Worm (Caenorhabditis elegans) whole organism, late embryonic: ENCODE results near the gene F58H7.5.

Experiments
- C38D4.7 ChIP-seq: fragments of 200-800 bp; sonication (Bioruptor generic); optimal IDR thresholded peaks from 2 replicates; lab custom pipeline; 2018; ENCODE audit warnings: mild to moderate bottlenecking, missing genetic modification characterization, moderate library complexity, missing compliant biosample characterization
- F13H6.1 ChIP-seq: sonication (generic microtip); optimal IDR thresholded peaks from 2 replicates; lab custom pipeline; 2016; ENCODE audit warnings: missing genetic modification characterization, missing compliant biosample characterization
- K02D7.2 ChIP-seq: sonication (generic microtip); optimal IDR thresholded peaks from 2 replicates; lab custom pipeline; 2017; ENCODE audit warnings: mild to moderate bottlenecking, missing genetic modification characterization, missing compliant biosample characterization
- K09A11.1 ChIP-seq: sonication (generic microtip); optimal IDR thresholded peaks from 2 replicates; lab custom pipeline; 2017; ENCODE audit warnings: antibody characterized with exemption, mild to moderate bottlenecking, missing genetic modification characterization, missing compliant biosample characterization; ENCODE audit not compliant: insufficient read depth
- ama-1 ChIP-seq: fragments of 150-350 bp; optimal IDR thresholded peaks from 2 replicates; lab custom pipeline; 2014
- ceh-14 ChIP-seq: sonication (generic microtip); optimal IDR thresholded peaks from 2 replicates; lab custom pipeline; 2016; ENCODE audit warnings: missing genotype, missing genetic modification characterization, missing compliant biosample characterization
- ceh-18 ChIP-seq: sonication (generic microtip); optimal IDR thresholded peaks from 2 replicates; lab custom pipeline; 2016; ENCODE audit warnings: missing genetic modification characterization, missing compliant biosample characterization
- ceh-2 ChIP-seq: sonication (generic microtip); optimal IDR thresholded peaks from 2 replicates; lab custom pipeline; 2016; ENCODE audit warnings: missing genotype, missing genetic modification characterization, missing compliant biosample characterization
- ceh-30 ChIP-seq: fragments of 150-350 bp; optimal IDR thresholded peaks from 2 replicates; lab custom pipeline; 2014; ENCODE audit warnings: missing biosample characterization, missing genetic modification characterization
- ceh-31 ChIP-seq: sonication (generic microtip); optimal IDR thresholded peaks from 2 replicates; lab custom pipeline; 2016; ENCODE audit warnings: missing genetic modification characterization, missing compliant biosample characterization
- ceh-34 ChIP-seq: sonication (generic microtip); optimal IDR thresholded peaks from 2 replicates; lab custom pipeline; 2016; ENCODE audit warnings: mild to moderate bottlenecking, missing genetic modification characterization, missing compliant biosample characterization
- ceh-48 ChIP-seq: sonication (generic microtip); optimal IDR thresholded peaks from 2 replicates; lab custom pipeline; 2016; ENCODE audit warnings: missing genetic modification characterization, inconsistent platforms, missing compliant biosample characterization
- dve-1 ChIP-seq: sonication (generic microtip); optimal IDR thresholded peaks from 2 replicates; lab custom pipeline; 2017; ENCODE audit warnings: antibody characterized with exemption, mild to moderate bottlenecking, missing genetic modification characterization, missing compliant biosample characterization
- elt-2 ChIP-seq: sonication (generic microtip); optimal IDR thresholded peaks from 2 replicates; lab custom pipeline; 2016; ENCODE audit warnings: missing genetic modification reagents, missing genetic modification characterization, missing compliant biosample characterization
- eyg-1 ChIP-seq: sonication (generic microtip); optimal IDR thresholded peaks from 2 replicates; lab custom pipeline; 2016; ENCODE audit warnings: missing genotype, missing genetic modification characterization, missing compliant biosample characterization
- fax-1 ChIP-seq: sonication (generic microtip); optimal IDR thresholded peaks from 2 replicates; lab custom pipeline; 2016; ENCODE audit warnings: missing genotype, missing genetic modification characterization, missing compliant biosample characterization
- fkh-10 ChIP-seq: fragments of 150-350 bp; optimal IDR thresholded peaks from 2 replicates; lab custom pipeline; 2014; ENCODE audit warnings: missing biosample characterization, missing genetic modification reagents, missing genetic modification characterization
- hlh-30 ChIP-seq: sonication (generic microtip); optimal IDR thresholded peaks from 2 replicates; lab custom pipeline; 2017; ENCODE audit warnings: antibody characterized with exemption, missing genetic modification characterization, missing compliant biosample characterization; ENCODE audit not compliant: insufficient read depth
- nfya-1 ChIP-seq: sonication (generic microtip); optimal IDR thresholded peaks from 2 replicates; lab custom pipeline; 2017; ENCODE audit warnings: missing genetic modification characterization, mild to moderate bottlenecking, missing compliant biosample characterization, antibody characterized with exemption, moderate library complexity
- pat-9 ChIP-seq: fragments of 200-800 bp; sonication (Bioruptor generic); optimal IDR thresholded peaks from 2 replicates; lab custom pipeline; 2018; ENCODE audit warnings: mild to moderate bottlenecking, missing genetic modification characterization, moderate library complexity, missing compliant biosample characterization
- pha-2 ChIP-seq: sonication (generic microtip); optimal IDR thresholded peaks from 2 replicates; lab custom pipeline; 2017; ENCODE audit warnings: mild to moderate bottlenecking, missing genetic modification characterization, missing compliant biosample characterization
- pros-1 ChIP-seq: fragments of 150-350 bp; optimal IDR thresholded peaks from 2 replicates; lab custom pipeline; 2014; ENCODE audit warnings: missing biosample characterization, missing genetic modification reagents, missing genetic modification characterization
- ref-2 ChIP-seq: sonication (generic microtip); optimal IDR thresholded peaks from 2 replicates; lab custom pipeline; 2016; ENCODE audit warnings: missing genetic modification characterization, missing compliant biosample characterization
- rnt-1 ChIP-seq: sonication (generic microtip); optimal IDR thresholded peaks from 2 replicates; lab custom pipeline; 2016; ENCODE audit warnings: missing genetic modification characterization, missing compliant biosample characterization
- sdc-2 ChIP-seq: sonication (generic microtip); optimal IDR thresholded peaks from 2 replicates; lab custom pipeline; 2016; ENCODE audit warnings: missing genotype, missing genetic modification characterization, missing compliant biosample characterization
- syd-9 ChIP-seq: sonication (generic microtip); optimal IDR thresholded peaks from 2 replicates; lab custom pipeline; 2016; ENCODE audit warnings: mild to moderate bottlenecking, missing genetic modification characterization, moderate library complexity, missing compliant biosample characterization
- tbx-2 ChIP-seq: sonication (generic microtip); optimal IDR thresholded peaks from 2 replicates; lab custom pipeline; 2016; ENCODE audit warnings: missing genetic modification characterization, missing compliant biosample characterization
- ttx-3 ChIP-seq: sonication (generic microtip); optimal IDR thresholded peaks from 2 replicates; lab custom pipeline; 2016; ENCODE audit warnings: missing genetic modification reagents, missing genetic modification characterization, missing compliant biosample characterization
- unc-42 ChIP-seq: sonication (generic microtip); optimal IDR thresholded peaks from 2 replicates; lab custom pipeline; 2016; ENCODE audit warnings: missing genotype, missing genetic modification characterization, missing compliant biosample characterization
- unc-55 ChIP-seq: sonication (generic microtip); optimal IDR thresholded peaks from 2 replicates; lab custom pipeline; 2017; ENCODE audit warnings: missing biosample characterization, missing genetic modification reagents, missing genetic modification characterization

Gene F58H7.5

ce11 chrIV:919690-920089 is at the start of gene F58H7.5:
Gene F58H7.5 (plus strand): TSS chrIV:919990.
- TF ChIP-seq hlh-30 (tag; lab: Kevin White, UChicago), result no peak
- TF ChIP-seq F13H6.1 (tag; lab: Kevin White, UChicago), result no peak
- no peak for TF ChIP-seq fkh-10

ce11 chrIV:873174-873788 is 46.5 kb upstream of the F58H7.5 start:
- no peak for TF ChIP-seq ceh-34 (tag; lab: Kevin White, UChicago)

ce11 chrIV:874677-875076 is 45.1 kb upstream of the F58H7.5 start, which contains the start of gene Y55F3BR.1:
Gene Y55F3BR.1 (plus strand): TSS chrIV:874791.
- TF ChIP-seq ama-1 (lab: Kevin White, UChicago) (no peak), C38D4.7 (GFP tag; lab: Kevin White, UChicago) (no peak), sdc-2 (tag; lab: Kevin White, UChicago) (no peak), tbx-2 (tag; lab: Kevin White, UChicago) (no peak), nfya-1 (peak; percentile 25), ceh-14 (tag; lab: Kevin White, UChicago) (peak; percentile 14), ceh-18 (tag; lab: Kevin White, UChicago) (no peak)

- TF ChIP-seq dve-1 (tag; lab: Kevin White, UChicago) (peak; percentile 90), ceh-31 (tag; lab: Kevin White, UChicago) (no peak), eyg-1 (tag; lab: Kevin White, UChicago) (no peak), K02D7.2 (tag; lab: Kevin White, UChicago) (no peak)
- TF ChIP-seq, all 69 proteins: peak for 1
Observed at ce11 chrIV:878634-879033, 41.2 kb upstream of the F58H7.5 start.

- peak; percentile 83 for TF ChIP-seq unc-42 (tag; lab: Kevin White, UChicago)
- TF ChIP-seq fax-1 (tag; lab: Kevin White, UChicago), result no peak
- peak; percentile 38 for TF ChIP-seq ceh-48 (tag; lab: Kevin White, UChicago)
- TF ChIP-seq ceh-30 (tag; lab: Kevin White, UChicago), result peak; percentile 8
- peak; percentile 42 for TF ChIP-seq dve-1 (tag; lab: Kevin White, UChicago)
- TF ChIP-seq pat-9, result no peak
- TF ChIP-seq pros-1 (tag; lab: Kevin White, UChicago), result peak; percentile 17
- peak; percentile 39 for TF ChIP-seq tbx-2 (tag; lab: Kevin White, UChicago)
- peak; percentile 18 for TF ChIP-seq ceh-14 (tag; lab: Kevin White, UChicago)
- no peak for TF ChIP-seq syd-9 (tag; lab: Kevin White, UChicago)
- peak; percentile 66 for TF ChIP-seq nfya-1
- peak; percentile 74 for TF ChIP-seq ceh-31 (tag; lab: Kevin White, UChicago)
- peak; percentile 45 for TF ChIP-seq ceh-2
- TF ChIP-seq unc-55 (GFP tag; lab: Kevin White, UChicago), result peak; percentile 44
- TF ChIP-seq K09A11.1 (tag; lab: Kevin White, UChicago), result no peak
- TF ChIP-seq pha-2, result no peak
- TF ChIP-seq rnt-1 (tag; lab: Kevin White, UChicago), result peak; percentile 23
- peak; percentile 48 for TF ChIP-seq elt-2
- TF ChIP-seq ceh-18 (tag; lab: Kevin White, UChicago), result peak; percentile 36
- TF ChIP-seq fkh-10, result no peak
- TF ChIP-seq ttx-3 (tag; lab: Kevin White, UChicago), result no peak
- TF ChIP-seq ama-1 (lab: Kevin White, UChicago), result no peak
- no peak for TF ChIP-seq ref-2 (tag; lab: Kevin White, UChicago)
- TF ChIP-seq ceh-34 (tag; lab: Kevin White, UChicago), result peak; percentile 42
Observed at ce11 chrIV:884707-885394, 34.9 kb upstream of the F58H7.5 start, which contains the start of gene mak-2. Gene mak-2 (plus strand): TSS chrIV:885344.
